Worm (Caenorhabditis elegans): ENCODE measurements around the gene B0554.7.

DNA sequence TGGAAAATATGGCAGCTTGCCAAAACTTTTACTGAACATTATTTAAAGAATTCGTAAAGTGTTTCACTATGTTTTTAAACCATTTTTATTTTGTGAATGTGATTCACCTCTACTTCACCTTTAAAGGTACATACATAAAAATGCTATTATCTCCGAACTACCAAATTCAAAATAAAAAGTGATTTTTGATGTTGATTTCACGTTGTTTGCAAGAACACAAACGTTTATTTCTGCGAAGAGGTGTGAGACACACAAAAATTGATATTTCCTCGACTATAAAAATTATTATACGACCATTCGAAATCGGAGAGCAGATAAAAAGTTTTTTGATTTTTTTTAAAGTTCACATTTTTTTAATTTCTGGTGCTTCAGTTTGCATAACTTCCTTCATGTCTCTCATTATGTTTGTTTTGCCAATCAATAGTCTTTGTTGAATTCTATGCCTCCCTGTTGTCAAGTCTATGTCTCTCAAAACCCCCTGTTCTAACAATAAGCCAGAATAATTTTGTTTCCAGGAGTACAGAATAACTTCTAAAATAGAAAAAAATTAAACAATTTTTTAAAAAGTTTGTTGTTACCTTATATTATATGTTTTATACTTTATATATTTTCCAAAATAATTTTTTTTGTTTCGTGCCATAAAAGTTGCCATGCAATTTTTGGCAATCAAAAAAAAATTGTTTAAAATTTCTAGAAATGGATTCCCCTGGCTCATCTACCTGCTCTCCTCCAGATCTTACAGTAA lies 10.1 kb upstream of the B0554.7 start, which contains the start of gene nhr-123:
- no peak for TF ChIP-seq T22C8.4 (GFP tag; IDR thresholded peaks at IDR 0.05)
- TF ChIP-seq med-1 (GFP tag; optimal IDR thresholded peaks at IDR 0.05; ENCODE audit: insufficient read depth) = no peak
- TF ChIP-seq cog-1 (tag; optimal IDR thresholded peaks at IDR 0.05) = no peak
- no peak for TF ChIP-seq flt-1 (GFP tag; IDR thresholded peaks at IDR 0.05)
- TF ChIP-seq klf-2 (GFP tag; conservative IDR thresholded peaks at IDR 0.05) = no peak
- TF ChIP-seq tab-1 (GFP tag; IDR thresholded peaks at IDR 0.05) = no peak
